Fruit fly (Drosophila melanogaster) whole organism, larva: Measurements from ENCODE around the gene CG9673.

Experiments used
- noc ChIP-seq: fragments of 200-800 bp; sonication (Bioruptor generic); optimal IDR thresholded peaks from 3 replicates; lab custom pipeline; 2019; ENCODE audit warnings: missing biosample characterization, mild to moderate bottlenecking, missing genetic modification characterization, moderate library complexity

CG9673 gene

dm6 chrX:16724544-16724943 lies 20.9 kb upstream of the CG9673 start:
- TF ChIP-seq noc (tag; lab: Kevin White, UChicago): no peak

dm6 chrX:16723203-16724173 lies 19.8 kb upstream of the CG9673 start:
- peak; percentile 88 for TF ChIP-seq noc (tag; lab: Kevin White, UChicago)

- TF ChIP-seq noc (tag; lab: Kevin White, UChicago): no peak
Measured at dm6 chrX:16721168-16721567, 17.5 kb upstream of the CG9673 start, which contains the start of the genes CG32572 and CG34325. Gene CG32572, plus strand, starts transcription at chrX:16721183. Gene CG34325, minus strand, starts transcription at chrX:16721411.

dm6 chrX:16718169-16718723 lies 14.6 kb upstream of the CG9673 start:
- TF ChIP-seq noc (tag; lab: Kevin White, UChicago): no peak

dm6 chrX:16716649-16717048 lies 13.0 kb upstream of the CG9673 start:
- TF ChIP-seq noc (tag; lab: Kevin White, UChicago): no peak

dm6 chrX:16711003-16711402 lies 7.3 kb upstream of the CG9673 start, which contains the start of gene CG13008:
Gene CG13008, plus strand, starts transcription at chrX:16711303.
- no peak for TF ChIP-seq noc (tag; lab: Kevin White, UChicago)

- no peak for TF ChIP-seq noc (tag; lab: Kevin White, UChicago)
Measured at dm6 chrX:16706774-16707173, 3.1 kb upstream of the CG9673 start, which contains the start of gene CG9672. Gene CG9672, minus strand, starts transcription at chrX:16706874.

dm6 chrX:16701941-16702340 lies 1.7 kb downstream of the CG9673 start, which contains the start of gene sphe:
Gene sphe, minus strand, starts transcription at chrX:16701972.
- peak; percentile 8 for TF ChIP-seq noc (tag; lab: Kevin White, UChicago)

dm6 chrX:16700070-16700469 lies 3.6 kb downstream of the CG9673 start, which contains the start of gene CG9676:
Gene CG9676, minus strand, starts transcription at chrX:16700170.
- no peak for TF ChIP-seq noc (tag; lab: Kevin White, UChicago)

- no peak for TF ChIP-seq noc (tag; lab: Kevin White, UChicago)
Measured at dm6 chrX:16697882-16698571, 5.7 kb downstream of the CG9673 start.

dm6 chrX:16696614-16697519 lies 6.8 kb downstream of the CG9673 start:
- TF ChIP-seq noc (tag; lab: Kevin White, UChicago): no peak

dm6 chrX:16695658-16696181 lies 8.0 kb downstream of the CG9673 start, which contains the start of gene CG4678:
Gene CG4678, plus strand, starts transcription at chrX:16696131.
- no peak for TF ChIP-seq noc (tag; lab: Kevin White, UChicago)

dm6 chrX:16694959-16695358 lies 8.7 kb downstream of the CG9673 start, which contains the start of gene Septin4:
Gene Septin4, minus strand, starts transcription at chrX:16695173.
- TF ChIP-seq noc (tag; lab: Kevin White, UChicago): no peak

- TF ChIP-seq noc (tag; lab: Kevin White, UChicago): no peak
Measured at dm6 chrX:16694477-16694876, 9.2 kb downstream of the CG9673 start.
